Fruit fly (Drosophila melanogaster) whole organism, embryonic: ENCODE measurements around the gene CG12723.

Experiments used
- Asciz ChIP-seq: fragments of 200-800 bp; sonication (Bioruptor generic); optimal IDR thresholded peaks from 2 replicates; lab custom pipeline; 2017; ENCODE audit warnings: missing biosample characterization, mild to moderate bottlenecking, missing genetic modification characterization, missing genetic modification reagents
- Bdp1 ChIP-seq: fragments of 200-800 bp; sonication (Bioruptor generic); optimal IDR thresholded peaks from 3 replicates; lab custom pipeline; 2016; ENCODE audit warnings: missing biosample characterization, missing genetic modification characterization
- Bgb ChIP-seq: fragments of 200-800 bp; sonication (Bioruptor generic); IDR thresholded peaks from 2 replicates; pipeline ENCODE4 v1.3.6; 2022; ENCODE audit warnings: missing biosample characterization, missing genetic modification characterization; ENCODE audit not compliant: partially characterized antibody
- CG10565 ChIP-seq: fragments of 200-800 bp; sonication (Bioruptor generic); optimal IDR thresholded peaks from 3 replicates; lab custom pipeline; 2016; ENCODE audit warnings: missing biosample characterization, mild to moderate bottlenecking, missing genetic modification characterization
- CG11456 ChIP-seq: fragments of 200-800 bp; sonication (Bioruptor generic); IDR thresholded peaks from 3 replicates; pipeline ENCODE4 v1.3.6; 2022; ENCODE audit warnings: missing biosample characterization, missing genetic modification characterization
- CG11560 ChIP-seq: fragments of 200-800 bp; sonication (Bioruptor generic); IDR thresholded peaks from 3 replicates; pipeline ENCODE4 v1.3.6; 2022; ENCODE audit warnings: missing biosample characterization, missing genetic modification characterization
- CG12236 ChIP-seq: fragments of 200-800 bp; sonication (Bioruptor generic); optimal IDR thresholded peaks from 2 replicates; lab custom pipeline; 2016; ENCODE audit warnings: missing biosample characterization, missing genetic modification characterization
- CG12391 ChIP-seq: fragments of 200-800 bp; sonication (Bioruptor generic); optimal IDR thresholded peaks from 3 replicates; lab custom pipeline; 2018; ENCODE audit warnings: missing biosample characterization, mild to moderate bottlenecking, missing genetic modification characterization, moderate library complexity
- CG14667 ChIP-seq: fragments of 200-800 bp; sonication (Bioruptor generic); IDR thresholded peaks from 2 replicates; pipeline ENCODE4 v1.3.6; 2022; ENCODE audit warnings: missing biosample characterization, missing genetic modification characterization
- CG1603 ChIP-seq: fragments of 200-800 bp; sonication (Bioruptor generic); optimal IDR thresholded peaks from 2 replicates; lab custom pipeline; 2019; ENCODE audit warnings: missing biosample characterization, mild to moderate bottlenecking, missing genetic modification characterization, moderate library complexity
- CG17612 ChIP-seq: fragments of 200-800 bp; sonication (Bioruptor generic); IDR thresholded peaks from 2 replicates; pipeline ENCODE4 v1.3.6; 2022; ENCODE audit warnings: missing biosample characterization, missing genetic modification characterization
- CG3065 ChIP-seq: fragments of 200-800 bp; sonication (Bioruptor generic); optimal IDR thresholded peaks from 2 replicates; lab custom pipeline; 2016; ENCODE audit warnings: missing biosample characterization, missing genetic modification characterization
- CG34422 ChIP-seq: fragments of 200-800 bp; sonication (Bioruptor generic); IDR thresholded peaks from 3 replicates; pipeline ENCODE4 v1.3.6; 2022; ENCODE audit warnings: missing biosample characterization, missing genetic modification characterization
- CG42726 ChIP-seq: fragments of 200-800 bp; sonication (Bioruptor generic); IDR thresholded peaks from 2 replicates; pipeline ENCODE4 v1.3.6; 2022; ENCODE audit warnings: missing biosample characterization, missing genetic modification characterization; ENCODE audit not compliant: partially characterized antibody
- CG4360 ChIP-seq: fragments of 200-800 bp; sonication (Bioruptor generic); IDR thresholded peaks from 2 replicates; pipeline ENCODE4 v1.3.6; 2022; ENCODE audit warnings: missing biosample characterization, missing genetic modification characterization
- CG4404 ChIP-seq: fragments of 200-800 bp; sonication (Bioruptor generic); IDR thresholded peaks from 2 replicates; pipeline ENCODE4 v1.3.6; 2022; ENCODE audit warnings: missing biosample characterization, missing genetic modification characterization
- CG7786 ChIP-seq: fragments of 200-800 bp; sonication (Bioruptor generic); optimal IDR thresholded peaks from 2 replicates; lab custom pipeline; 2016; ENCODE audit warnings: missing biosample characterization, missing genetic modification characterization
- CG8281 ChIP-seq: fragments of 200-800 bp; sonication (Bioruptor generic); optimal IDR thresholded peaks from 2 replicates; lab custom pipeline; 2018; ENCODE audit warnings: missing biosample characterization, mild to moderate bottlenecking, missing genetic modification characterization, moderate library complexity
- CHES-1-like ChIP-seq: fragments of 200-800 bp; sonication (Bioruptor generic); optimal IDR thresholded peaks from 2 replicates; lab custom pipeline; 2016; ENCODE audit warnings: missing biosample characterization, missing genetic modification characterization
- CTCF ChIP-seq: fragments of 200-800 bp; sonication (Bioruptor generic); optimal IDR thresholded peaks from 2 replicates; lab custom pipeline; 2017; ENCODE audit warnings: missing biosample characterization, mild to moderate bottlenecking, missing genetic modification characterization, moderate library complexity
- D19A ChIP-seq: fragments of 200-800 bp; optimal IDR thresholded peaks from 3 replicates; lab custom pipeline; 2019; ENCODE audit warnings: missing biosample characterization, mild to moderate bottlenecking, missing genetic modification characterization, moderate library complexity
- Dbx ChIP-seq: fragments of 200-800 bp; sonication (Bioruptor generic); IDR thresholded peaks from 3 replicates; pipeline ENCODE4 v1.3.6; 2022; ENCODE audit warnings: missing biosample characterization, missing genetic modification characterization
- Doc2 ChIP-seq: fragments of 200-800 bp; sonication (Bioruptor generic); IDR thresholded peaks from 2 replicates; pipeline ENCODE4 v1.3.6; 2022; ENCODE audit warnings: missing biosample characterization, missing genetic modification characterization
- Dref ChIP-seq: fragments of 200-800 bp; sonication (Bioruptor generic); IDR thresholded peaks from 2 replicates; pipeline ENCODE4 v1.3.6; 2022; ENCODE audit warnings: missing biosample characterization, missing genetic modification characterization
- Elba2 ChIP-seq: fragments of 200-800 bp; sonication (Bioruptor generic); optimal IDR thresholded peaks from 3 replicates; lab custom pipeline; 2016; ENCODE audit warnings: missing biosample characterization, missing genetic modification characterization
- Fer2 ChIP-seq: fragments of 200-800 bp; sonication (Bioruptor generic); optimal IDR thresholded peaks from 2 replicates; lab custom pipeline; 2018; ENCODE audit warnings: missing biosample characterization, mild to moderate bottlenecking, missing genetic modification characterization, moderate library complexity
- Gsc ChIP-seq: fragments of 200-800 bp; sonication (Bioruptor generic); IDR thresholded peaks from 2 replicates; pipeline ENCODE4 v1.3.6; 2022; ENCODE audit warnings: missing biosample characterization, missing genetic modification characterization
- H2.0 ChIP-seq: fragments of 200-800 bp; sonication (Bioruptor generic); IDR thresholded peaks from 2 replicates; pipeline ENCODE4 v1.3.6; 2022; ENCODE audit warnings: missing biosample characterization, missing genetic modification characterization
- Hey ChIP-seq: fragments of 200-800 bp; sonication (Bioruptor generic); optimal IDR thresholded peaks from 3 replicates; lab custom pipeline; 2018; ENCODE audit warnings: missing biosample characterization, mild to moderate bottlenecking, missing genetic modification characterization
- HmgD ChIP-seq: fragments of 200-800 bp; sonication (Bioruptor generic); optimal IDR thresholded peaks from 3 replicates; lab custom pipeline; 2016; ENCODE audit warnings: missing biosample characterization, missing genetic modification characterization
- Hmr ChIP-seq: fragments of 200-800 bp; sonication (Bioruptor generic); optimal IDR thresholded peaks from 3 replicates; lab custom pipeline; 2017; ENCODE audit warnings: mild to moderate bottlenecking, missing biosample characterization, missing genetic modification reagents, missing genetic modification characterization
- Pdp1 ChIP-seq, 2 experiments: fragments of 200-800 bp; sonication (Bioruptor generic); optimal IDR thresholded peaks; 3 replicates each; lab custom pipeline; 2016; ENCODE audit warnings: missing biosample characterization in 2 of 2, missing genetic modification characterization in 2 of 2, mild to moderate bottlenecking in 1 of 2, moderate library complexity in 1 of 2
- Scr ChIP-seq: fragments of 200-800 bp; sonication (Bioruptor generic); IDR thresholded peaks from 2 replicates; pipeline ENCODE4 v1.3.6; 2022; ENCODE audit warnings: missing biosample characterization, missing genetic modification characterization; ENCODE audit not compliant: partially characterized antibody
- bab2 ChIP-seq: fragments of 200-800 bp; sonication (Bioruptor generic); optimal IDR thresholded peaks from 2 replicates; lab custom pipeline; 2016; ENCODE audit warnings: missing biosample characterization, missing genetic modification characterization
- bowl ChIP-seq: fragments of 200-800 bp; sonication (Bioruptor generic); IDR thresholded peaks from 2 replicates; pipeline ENCODE4 v1.3.6; 2022; ENCODE audit warnings: missing biosample characterization, missing genetic modification characterization
- ci ChIP-seq: fragments of 200-800 bp; sonication (Bioruptor generic); IDR thresholded peaks from 3 replicates; pipeline ENCODE4 v1.3.6; 2022; ENCODE audit warnings: missing biosample characterization, missing genetic modification characterization
- corto ChIP-seq: fragments of 200-800 bp; sonication (Bioruptor generic); optimal IDR thresholded peaks from 2 replicates; lab custom pipeline; 2016; ENCODE audit warnings: missing biosample characterization, mild to moderate bottlenecking, missing genetic modification characterization, moderate library complexity
- dimm ChIP-seq: fragments of 200-800 bp; sonication (Bioruptor generic); IDR thresholded peaks from 2 replicates; pipeline ENCODE4 v1.3.6; 2022; ENCODE audit warnings: missing biosample characterization, missing genetic modification characterization
- fd64A ChIP-seq: fragments of 200-800 bp; sonication (Bioruptor generic); optimal IDR thresholded peaks from 3 replicates; lab custom pipeline; 2018; ENCODE audit warnings: missing biosample characterization, mild to moderate bottlenecking, missing genetic modification characterization
- grau ChIP-seq: fragments of 200-800 bp; optimal IDR thresholded peaks from 3 replicates; lab custom pipeline; 2019; ENCODE audit warnings: missing biosample characterization, mild to moderate bottlenecking, missing genetic modification characterization, moderate library complexity
- gsb ChIP-seq: fragments of 200-800 bp; sonication (Bioruptor generic); IDR thresholded peaks from 2 replicates; pipeline ENCODE4 v1.3.6; 2022; ENCODE audit warnings: missing biosample characterization, missing genetic modification characterization
- hbn ChIP-seq: fragments of 200-800 bp; sonication (Bioruptor generic); IDR thresholded peaks from 2 replicates; pipeline ENCODE4 v1.3.6; 2022; ENCODE audit warnings: missing biosample characterization, missing genetic modification characterization; ENCODE audit not compliant: partially characterized antibody
- her ChIP-seq: fragments of 200-800 bp; sonication (Bioruptor generic); optimal IDR thresholded peaks from 2 replicates; lab custom pipeline; 2016; ENCODE audit warnings: missing biosample characterization, missing genetic modification characterization
- jumu ChIP-seq: fragments of 200-800 bp; sonication (Bioruptor generic); optimal IDR thresholded peaks from 3 replicates; lab custom pipeline; 2016; ENCODE audit warnings: missing biosample characterization, missing genetic modification characterization
- kay ChIP-seq: fragments of 200-800 bp; sonication (Bioruptor generic); optimal IDR thresholded peaks from 2 replicates; lab custom pipeline; 2016; ENCODE audit warnings: missing biosample characterization, missing genetic modification characterization
- mirr ChIP-seq: fragments of 200-800 bp; sonication (Bioruptor generic); optimal IDR thresholded peaks from 3 replicates; lab custom pipeline; 2018; ENCODE audit warnings: missing biosample characterization, mild to moderate bottlenecking, missing genetic modification characterization
- nerfin-2 ChIP-seq: fragments of 200-800 bp; sonication (Bioruptor generic); IDR thresholded peaks from 2 replicates; pipeline ENCODE4 v1.3.6; 2022; ENCODE audit warnings: missing biosample characterization, missing genetic modification characterization; ENCODE audit not compliant: partially characterized antibody
- p53 ChIP-seq: fragments of 200-800 bp; sonication (Bioruptor generic); optimal IDR thresholded peaks from 2 replicates; lab custom pipeline; 2016; ENCODE audit warnings: missing biosample characterization, missing genetic modification characterization
- pzg ChIP-seq: fragments of 200-800 bp; sonication (Bioruptor generic); optimal IDR thresholded peaks from 3 replicates; lab custom pipeline; 2018; ENCODE audit warnings: missing biosample characterization, mild to moderate bottlenecking, missing genetic modification characterization, moderate library complexity
- sd ChIP-seq: fragments of 200-800 bp; sonication (Bioruptor generic); optimal IDR thresholded peaks from 3 replicates; lab custom pipeline; 2018; ENCODE audit warnings: missing biosample characterization, mild to moderate bottlenecking, missing genetic modification characterization, moderate library complexity
- slbo ChIP-seq: fragments of 200-800 bp; sonication (Bioruptor generic); IDR thresholded peaks from 2 replicates; pipeline ENCODE4 v1.3.6; 2022; ENCODE audit warnings: missing biosample characterization, missing genetic modification characterization

CG12723 gene

dm6 chrX:13211357-13212137, 19.9 kb upstream of the CG12723 start, which contains the start of gene sno (continued):
- no peak for TF ChIP-seq CG12391 (tag; lab: Kevin White, UChicago)
- TF ChIP-seq CHES-1-like (GFP tag; lab: Kevin White, UChicago): no peak
- no peak for TF ChIP-seq Hey
- TF ChIP-seq CG7786 (GFP tag; lab: Kevin White, UChicago): no peak
- no peak for TF ChIP-seq CG10565 (GFP tag; lab: Kevin White, UChicago)
- TF ChIP-seq CG11560 (tag; lab: Robert Waterston, UW): no peak
- TF ChIP-seq Bdp1 (GFP tag; lab: Kevin White, UChicago): no peak
- TF ChIP-seq CG11456 (GFP tag; lab: Robert Waterston, UW): no peak
- TF ChIP-seq Scr (GFP tag; lab: Robert Waterston, UW): peak; percentile 87
- TF ChIP-seq Fer2 (tag; lab: Kevin White, UChicago): no peak
- no peak for TF ChIP-seq Asciz
- TF ChIP-seq CG8281: no peak
- TF ChIP-seq kay (GFP tag; lab: Kevin White, UChicago): no peak
- peak; percentile 28 for TF ChIP-seq CG1603 (tag; lab: Kevin White, UChicago)
- TF ChIP-seq ci (GFP tag; lab: Robert Waterston, UW): 0 out of 3 replicates have a peak, but pooled peaks have one; percentile 18
- no peak for TF ChIP-seq D19A (tag; lab: Kevin White, UChicago)
- no peak for TF ChIP-seq H2.0 (GFP tag; lab: Robert Waterston, UW)
- TF ChIP-seq Elba2: no peak
- 0 out of 2 replicates have a peak, but pooled peaks have one; percentile 4 for TF ChIP-seq slbo
- no peak for TF ChIP-seq Doc2 (GFP tag; lab: Robert Waterston, UW)
- no peak for TF ChIP-seq p53 (GFP tag; lab: Kevin White, UChicago)
- peak; percentile 90 for TF ChIP-seq Bgb
- peak; percentile 1 for TF ChIP-seq her (GFP tag; lab: Kevin White, UChicago)
- TF ChIP-seq jumu (GFP tag; lab: Kevin White, UChicago): no peak
- no peak for TF ChIP-seq CG3065 (GFP tag; lab: Kevin White, UChicago)
- TF ChIP-seq bab2: no peak
- TF ChIP-seq hbn (GFP tag; lab: Robert Waterston, UW): peak; percentile 64
- TF ChIP-seq CG14667 (GFP tag; lab: Robert Waterston, UW): no peak
- no peak for TF ChIP-seq mirr (GFP tag; lab: Kevin White, UChicago)
- no peak for TF ChIP-seq CG17612
- no peak for TF ChIP-seq dimm (GFP tag; lab: Robert Waterston, UW)
- TF ChIP-seq Dref: peak; percentile 81
- peak; percentile 70 for TF ChIP-seq nerfin-2 (GFP tag; lab: Robert Waterston, UW)
- TF ChIP-seq Hmr (GFP tag; lab: Kevin White, UChicago): no peak
- TF ChIP-seq grau (tag; lab: Kevin White, UChicago): no peak
- no peak for TF ChIP-seq corto (GFP tag; lab: Kevin White, UChicago)
- no peak for TF ChIP-seq CG12236
- peak; percentile 14; the same call in 1 of the 3 replicates for TF ChIP-seq CG34422 (GFP tag; lab: Robert Waterston, UW)
- peak; percentile 96 for TF ChIP-seq CG4360
- TF ChIP-seq Pdp1 (GFP tag; optimal IDR thresholded peaks at IDR 0.05; lab: Kevin White, UChicago): peak in 1 of 2 experiments; percentile 92
- no peak for TF ChIP-seq Dbx (GFP tag; lab: Robert Waterston, UW)
- TF ChIP-seq CG4404 (GFP tag; lab: Robert Waterston, UW): no peak
- TF ChIP-seq pzg (GFP tag; lab: Kevin White, UChicago): peak; percentile 58
- peak; percentile 3 for TF ChIP-seq sd (tag; lab: Kevin White, UChicago)
- TF ChIP-seq CG42726 (GFP tag; lab: Robert Waterston, UW): peak; percentile 90
- TF ChIP-seq CTCF: no peak
- TF ChIP-seq fd64A: no peak
- TF ChIP-seq Gsc (GFP tag; lab: Robert Waterston, UW): no peak
- no peak for TF ChIP-seq gsb (GFP tag; lab: Robert Waterston, UW)
- no peak for TF ChIP-seq bowl
- TF ChIP-seq HmgD (GFP tag; lab: Kevin White, UChicago): no peak
